Worm (Caenorhabditis elegans) whole organism, young adult: Measurements from ENCODE around the gene F22E5.17.

Experiments used
- D2030.7 ChIP-seq: fragments of 200-800 bp; sonication (Bioruptor generic); IDR thresholded peaks from 2 replicates; pipeline ENCODE4 v1.3.6; 2022; ENCODE audit warnings: missing genetic modification reagents, missing genetic modification characterization, missing compliant biosample characterization
- T07F8.4 ChIP-seq: sonication (generic microtip); optimal IDR thresholded peaks from 2 replicates; lab custom pipeline; 2016; ENCODE audit warnings: mild to moderate bottlenecking, missing genetic modification characterization, moderate library complexity, missing compliant biosample characterization
- ceh-27 ChIP-seq: fragments of 200-800 bp; sonication (Bioruptor generic); optimal IDR thresholded peaks from 2 replicates; lab custom pipeline; 2018; ENCODE audit warnings: mild to moderate bottlenecking, missing genetic modification characterization, moderate library complexity, missing compliant biosample characterization
- dpl-1 ChIP-seq: fragments of 150-350 bp; optimal IDR thresholded peaks from 2 replicates; lab custom pipeline; 2014; ENCODE audit warnings: missing biosample characterization, missing genetic modification reagents, missing genetic modification characterization
- mel-28 ChIP-seq: sonication (generic microtip); optimal IDR thresholded peaks from 2 replicates; lab custom pipeline; 2016; ENCODE audit warnings: borderline replicate concordance, mild to moderate bottlenecking, missing genetic modification characterization, missing compliant biosample characterization
- nfya-1 ChIP-seq: sonication (generic microtip); optimal IDR thresholded peaks from 2 replicates; lab custom pipeline; 2017; ENCODE audit warnings: antibody characterized with exemption, missing compliant biosample characterization, missing genetic modification characterization, borderline replicate concordance; ENCODE audit not compliant: insufficient read depth
- pha-4 ChIP-seq: fragments of 150-350 bp; sonication (generic microtip); optimal IDR thresholded peaks from 2 replicates; lab custom pipeline; 2014; ENCODE audit warnings: missing biosample characterization, missing genetic modification reagents, missing genetic modification characterization
- snpc-4 ChIP-seq, 5 experiments: fragments of 150-350 bp in 1 of 5; sonication (generic microtip) in 4 of 5; optimal IDR thresholded peaks; 2 replicates each; lab custom pipeline; 2014 to 2018; ENCODE audit warnings: missing genetic modification characterization in 5 of 5, missing biosample characterization in 3 of 5, antibody characterized with exemption in 2 of 5, mild to moderate bottlenecking in 2 of 5, missing compliant biosample characterization in 2 of 5, missing genotype in 2 of 5, moderate library complexity in 2 of 5, missing genetic modification reagents in 1 of 5
- unc-62 ChIP-seq: fragments of 150-350 bp; optimal IDR thresholded peaks from 2 replicates; lab custom pipeline; 2014; ENCODE audit warnings: missing biosample characterization, missing genetic modification reagents, missing genetic modification characterization
- xnd-1 ChIP-seq: sonication (generic microtip); optimal IDR thresholded peaks from 2 replicates; lab custom pipeline; 2016; ENCODE audit warnings: missing genotype, missing genetic modification reagents, missing genetic modification characterization, missing compliant biosample characterization

DNA sequence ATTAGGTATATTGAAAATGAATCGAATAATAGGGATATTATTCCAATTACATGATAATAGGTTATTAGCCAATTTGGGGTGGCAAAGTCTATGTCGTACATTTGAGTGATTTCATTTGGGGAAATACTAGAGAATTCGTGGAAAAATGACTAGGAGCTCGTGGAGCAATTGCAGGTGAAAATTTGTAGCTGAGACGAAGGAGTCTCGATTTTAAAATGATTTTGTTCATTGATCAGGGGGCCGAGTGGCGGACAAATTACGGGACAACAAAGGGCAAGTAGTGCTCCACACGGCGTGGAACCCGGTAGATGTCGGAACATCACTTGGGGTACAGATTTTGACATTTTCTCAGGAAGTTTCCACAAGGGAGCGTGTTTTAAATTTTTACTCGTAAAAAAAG, 20.5 kb downstream of the F22E5.17 start, which contains the start of gene sri-62:
- TF ChIP-seq unc-62 (GFP tag; lab: Kevin White, UChicago) (no peak), pha-4 (no peak), mel-28 (tag; lab: Kevin White, UChicago) (no peak), dpl-1 (GFP tag; lab: Kevin White, UChicago) (no peak), xnd-1 (tag; lab: Kevin White, UChicago) (no peak), T07F8.4 (tag; lab: Kevin White, UChicago) (no peak), ceh-27 (GFP tag; lab: Kevin White, UChicago) (no peak), D2030.7 (no peak), nfya-1 (tag; lab: Kevin White, UChicago) (no peak), snpc-4 (GFP tag; optimal IDR thresholded peaks at IDR 0.05; lab: Kevin White, UChicago) (no peak), snpc-4 (tag; optimal IDR thresholded peaks at IDR 0.05; lab: Kevin White, UChicago) (no peak)
